Fruit fly (Drosophila melanogaster) whole organism, wandering third instar larva: ENCODE data around the gene CG16789.
A peak's percentile ranks its signal among the peaks of the same experiment; 100 is the strongest.

Experiments
- CG9705 ChIP-seq: fragments of 200-800 bp; sonication (Bioruptor generic); optimal IDR thresholded peaks from 2 replicates; lab custom pipeline; 2018; ENCODE audit warnings: missing biosample characterization, mild to moderate bottlenecking, missing genetic modification characterization
- Vsx2 ChIP-seq: fragments of 200-300, 225-300 bp; sonication (Bioruptor generic); optimal IDR thresholded peaks from 2 replicates; lab custom pipeline; 2018; ENCODE audit warnings: missing biosample characterization, missing genetic modification characterization; ENCODE audit not compliant: partially characterized antibody
- dmrt93B ChIP-seq: fragments of 200-800 bp; sonication (Bioruptor generic); optimal IDR thresholded peaks from 2 replicates; lab custom pipeline; 2018; ENCODE audit warnings: missing biosample characterization, mild to moderate bottlenecking, missing genetic modification characterization
- dsf ChIP-seq: sonication (Bioruptor generic); optimal IDR thresholded peaks from 2 replicates; lab custom pipeline; 2016; ENCODE audit warnings: missing biosample characterization, missing genetic modification characterization, borderline replicate concordance
- foxo ChIP-seq, 2 experiments: fragments of 200-800 bp; sonication (Bioruptor generic); optimal IDR thresholded peaks; 2 replicates in 1 of 2; 3 replicates in 1 of 2; lab custom pipeline; 2016 to 2017; ENCODE audit warnings: missing biosample characterization in 2 of 2, missing genetic modification characterization in 2 of 2
- jim ChIP-seq: fragments of 175-275, 200-325 bp; sonication (Bioruptor generic); optimal IDR thresholded peaks from 2 replicates; lab custom pipeline; 2016; ENCODE audit warnings: missing biosample characterization, mild to moderate bottlenecking, missing genetic modification characterization
- lola ChIP-seq: fragments of >200 bp; optimal IDR thresholded peaks from 2 replicates; lab custom pipeline; 2017; ENCODE audit warnings: missing biosample characterization, missing genetic modification characterization

dm6 chr3R:9527907-9528842 is 37.8 kb upstream of the CG16789 start:
- TF ChIP-seq jim (GFP tag; lab: Kevin White, UChicago): peak; percentile 10
- TF ChIP-seq dsf (GFP tag; lab: Kevin White, UChicago): peak; percentile 34
- TF ChIP-seq CG9705 (GFP tag; lab: Kevin White, UChicago): peak; percentile 68
- TF ChIP-seq foxo (GFP tag; optimal IDR thresholded peaks at IDR 0.05; lab: Kevin White, UChicago): peak; percentile 95
- TF ChIP-seq Vsx2 (GFP tag; lab: Kevin White, UChicago): no peak
- TF ChIP-seq dmrt93B (GFP tag; lab: Kevin White, UChicago): peak; percentile 81
- TF ChIP-seq lola (GFP tag; lab: Kevin White, UChicago): no peak
